Worm (Caenorhabditis elegans) whole organism, L4 larva: ENCODE measurements around the gene F58D2.2.

Source experiments
- aly-2 ChIP-seq: sonication (generic microtip); optimal IDR thresholded peaks from 2 replicates; lab custom pipeline; 2018; ENCODE audit warnings: missing biosample characterization, missing genetic modification characterization
- dpl-1 ChIP-seq: fragments of 150-350 bp; optimal IDR thresholded peaks from 2 replicates; lab custom pipeline; 2014; ENCODE audit warnings: missing biosample characterization, missing genetic modification reagents, missing genetic modification characterization
- fos-1 ChIP-seq: fragments of 150-350 bp; optimal IDR thresholded peaks from 2 replicates; lab custom pipeline; 2014; ENCODE audit warnings: missing biosample characterization, missing genetic modification characterization
- mxl-3 ChIP-seq: fragments of 200-800 bp; sonication (Bioruptor generic); optimal IDR thresholded peaks from 2 replicates; lab custom pipeline; 2018; ENCODE audit warnings: mild to moderate bottlenecking, missing genetic modification characterization, missing compliant biosample characterization
- nhr-77 ChIP-seq: fragments of 150-350 bp; optimal IDR thresholded peaks from 2 replicates; lab custom pipeline; 2014; ENCODE audit warnings: missing biosample characterization, missing genetic modification characterization
- rbr-2 ChIP-seq: sonication (generic microtip); optimal IDR thresholded peaks from 2 replicates; lab custom pipeline; 2016; ENCODE audit warnings: missing genotype, missing genetic modification characterization, missing compliant biosample characterization
- unc-130 ChIP-seq: sonication (generic microtip); optimal IDR thresholded peaks from 2 replicates; lab custom pipeline; 2016; ENCODE audit warnings: missing genetic modification reagents, missing genetic modification characterization, missing compliant biosample characterization

DNA sequence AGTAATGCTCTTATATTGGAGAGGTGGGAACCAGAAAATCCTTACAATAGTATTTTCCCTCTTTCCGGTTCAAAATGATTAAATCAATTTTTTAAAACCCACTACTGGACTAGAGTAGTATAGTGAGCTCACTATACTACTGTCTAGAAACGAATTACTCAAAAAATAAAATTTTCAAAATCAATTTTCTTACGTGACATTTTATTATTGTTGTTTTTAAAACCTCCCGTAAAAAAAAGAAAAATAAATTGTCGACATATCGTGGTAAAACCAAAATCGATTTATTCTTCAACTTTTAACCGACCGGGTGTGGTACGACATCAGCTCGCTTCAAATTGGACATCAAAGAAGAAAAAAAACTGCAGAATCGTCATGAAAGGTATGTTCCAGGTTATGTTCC lies at the start of gene F58D2.2:
- TF ChIP-seq rbr-2 (tag; lab: Kevin White, UChicago) (no peak), unc-130 (GFP tag; lab: Kevin White, UChicago) (no peak), dpl-1 (no peak), fos-1 (tag; lab: Kevin White, UChicago) (no peak), mxl-3 (GFP tag; lab: Kevin White, UChicago) (no peak), aly-2 (no peak), nhr-77 (no peak)
